Worm (Caenorhabditis elegans) whole organism, midembryonic: Measurements from ENCODE around the gene F31D4.2.

Experiments
- flt-1 ChIP-seq: fragments of 200-800 bp; sonication (Bioruptor generic); IDR thresholded peaks from 2 replicates; pipeline ENCODE4 v1.3.6; 2022; ENCODE audit warnings: missing genetic modification characterization, missing compliant biosample characterization
- klf-2 ChIP-seq: fragments of 200-800 bp; sonication (Bioruptor generic); conservative IDR thresholded peaks from 2 replicates; pipeline ENCODE4 v1.3.6; 2022; ENCODE audit warnings: missing genetic modification reagents, missing genetic modification characterization, missing compliant biosample characterization

DNA sequence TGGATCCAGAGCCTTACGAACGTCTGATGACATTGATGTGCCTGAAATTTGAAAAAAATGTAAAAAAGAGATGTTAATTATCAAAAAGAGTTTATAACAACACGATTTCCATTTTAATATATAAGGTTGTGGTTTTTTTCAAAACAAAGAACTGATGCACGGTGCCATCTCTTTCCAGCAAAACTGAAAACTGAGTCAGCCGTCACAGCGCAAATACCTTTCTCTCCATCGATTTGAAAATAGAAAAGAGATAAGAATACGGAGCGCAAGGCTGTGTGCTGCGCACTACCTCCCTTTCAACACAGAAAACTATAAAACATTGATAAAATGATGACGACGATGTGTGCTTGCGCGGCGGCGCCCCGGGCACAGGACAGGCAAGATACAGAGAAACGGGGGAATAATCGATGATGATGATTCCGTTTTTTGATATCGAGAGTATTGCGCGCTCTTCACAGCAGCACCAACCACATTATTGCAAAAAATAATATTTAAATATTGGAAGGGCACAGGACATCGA is 52.9 kb downstream of the F31D4.2 start, which contains the start of gene Y44A6D.3:
- TF ChIP-seq flt-1 (GFP tag; lab: Robert Waterston, UW) (no peak), klf-2 (GFP tag; lab: Robert Waterston, UW) (no peak)
